Fruit fly (Drosophila melanogaster): ENCODE data around the gene SNF4Agamma.

The SNF4Agamma gene

dm6 chr3R:21176663-21177145, 36.2 kb downstream of the SNF4Agamma start (continued):
- TF ChIP-seq CG17568 (GFP tag; optimal IDR thresholded peaks at IDR 0.05) (peak; percentile 34), slbo (GFP tag; IDR thresholded peaks at IDR 0.05) (peak; percentile 25), NFAT (GFP tag; IDR thresholded peaks at IDR 0.05) (peak; percentile 47; the same call in 1 of the 2 replicates), lbe (GFP tag; optimal IDR thresholded peaks at IDR 0.05) (no peak), CG4360 (GFP tag; IDR thresholded peaks at IDR 0.05) (no peak), NK7.1 (GFP tag; optimal IDR thresholded peaks at IDR 0.05) (no peak), wek (GFP tag; optimal IDR thresholded peaks at IDR 0.05) (peak; percentile 31), CG9817 (tag; optimal IDR thresholded peaks at IDR 0.05) (no peak), Awh (GFP tag; IDR thresholded peaks at IDR 0.05) (peak; percentile 50; the same call in 1 of the 2 replicates), CG17361 (GFP tag; IDR thresholded peaks at IDR 0.05) (0 out of 3 replicates have a peak, but pooled peaks have one; percentile 18), Spps (tag; optimal IDR thresholded peaks at IDR 0.05) (no peak), CG2875 (GFP tag; optimal IDR thresholded peaks at IDR 0.05) (peak; percentile 26), CG3407 (GFP tag; optimal IDR thresholded peaks at IDR 0.05) (peak; percentile 43), lilli (GFP tag; optimal IDR thresholded peaks at IDR 0.05) (no peak), sens-2 (GFP tag; IDR thresholded peaks at IDR 0.05) (no peak), CG12236 (GFP tag; optimal IDR thresholded peaks at IDR 0.05) (no peak), CG6854 (GFP tag; optimal IDR thresholded peaks at IDR 0.05) (peak; percentile 42), Ets65A (GFP tag) (peak; percentile 20), nerfin-1 (tag; optimal IDR thresholded peaks at IDR 0.05) (no peak), Hr51 (GFP tag; optimal IDR thresholded peaks at IDR 0.05) (peak in 1 of 2 experiments; percentile 3), Ptx1 (GFP tag; IDR thresholded peaks at IDR 0.05) (0 out of 2 replicates have a peak, but pooled peaks have one; percentile 27), psq (GFP tag; optimal IDR thresholded peaks at IDR 0.05) (no peak), CG2116 (GFP tag; optimal IDR thresholded peaks at IDR 0.05) (peak; percentile 8), CG31388 (GFP tag; optimal IDR thresholded peaks at IDR 0.05) (no peak), Dip2 (GFP tag; IDR thresholded peaks at IDR 0.05) (no peak), Neu2 (GFP tag; optimal IDR thresholded peaks at IDR 0.05; ENCODE audit: borderline replicate concordance) (no peak), luna (GFP tag; optimal IDR thresholded peaks at IDR 0.05) (no peak), PHDP (tag; optimal IDR thresholded peaks at IDR 0.05) (peak; percentile 9), hkb (optimal IDR thresholded peaks at IDR 0.05) (no peak), hkb (GFP tag; IDR thresholded peaks at IDR 0.05) (peak; percentile 55; the same call in 1 of the 2 replicates), Oaz (GFP tag; IDR thresholded peaks at IDR 0.05) (no peak), ro (GFP tag; IDR thresholded peaks at IDR 0.05) (no peak), gce (GFP tag; IDR thresholded peaks at IDR 0.05) (0 out of 3 replicates have a peak, but pooled peaks have one; percentile 14), gt (GFP tag; IDR thresholded peaks at IDR 0.05) (no peak), sisA (GFP tag; IDR thresholded peaks at IDR 0.05) (peak; percentile 35; the same call in 1 of the 2 replicates), CG2129 (GFP tag; IDR thresholded peaks at IDR 0.05; ENCODE audit: partially characterized antibody) (no peak), ham (GFP tag; IDR thresholded peaks at IDR 0.05) (no peak), CG18011 (GFP tag; optimal IDR thresholded peaks at IDR 0.05) (peak; percentile 8), onecut (GFP tag; IDR thresholded peaks at IDR 0.05) (peak; percentile 33; the same call in 1 of the 2 replicates), cwo (GFP tag; optimal IDR thresholded peaks at IDR 0.05) (peak; percentile 67), oc (tag; optimal IDR thresholded peaks at IDR 0.05) (peak; percentile 23), rib (GFP tag; IDR thresholded peaks at IDR 0.05) (0 out of 2 replicates have a peak, but pooled peaks have one; percentile 38), CG4424 (GFP tag; optimal IDR thresholded peaks at IDR 0.05) (peak; percentile 5), wdn (GFP tag; IDR thresholded peaks at IDR 0.05) (0 out of 2 replicates have a peak, but pooled peaks have one; percentile 30), scrt (GFP tag; optimal IDR thresholded peaks at IDR 0.05) (peak; percentile 33), D (optimal IDR thresholded peaks at IDR 0.05) (no peak), D (GFP tag; optimal IDR thresholded peaks at IDR 0.05) (peak; percentile 17), br (optimal IDR thresholded peaks at IDR 0.05) (no peak), kni (GFP tag; optimal IDR thresholded peaks at IDR 0.05) (peak; percentile 55), CG15696 (tag; optimal IDR thresholded peaks at IDR 0.05) (peak; percentile 26), crp (GFP tag; optimal IDR thresholded peaks at IDR 0.05) (no peak)
